Worm (Caenorhabditis elegans): ENCODE measurements around the gene ckb-3.

DNA sequence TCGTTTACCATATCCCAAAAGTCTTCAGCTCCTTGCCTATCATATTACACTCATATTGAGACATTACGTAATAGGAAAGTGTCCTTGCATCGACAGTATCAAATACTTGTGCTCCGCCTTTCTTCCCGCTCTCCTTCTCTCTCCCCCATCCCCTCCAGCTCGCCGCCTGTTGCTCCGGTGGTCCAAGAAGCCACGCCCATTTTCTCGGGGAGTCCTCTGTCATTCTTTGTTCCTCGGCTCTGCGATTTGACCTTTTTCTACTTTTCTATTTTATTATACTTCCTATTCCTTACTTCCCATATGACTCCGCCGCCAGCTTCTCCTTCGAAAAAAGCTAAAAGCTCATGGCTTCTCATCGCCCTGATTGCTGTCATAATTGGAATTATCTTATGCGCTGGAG is 14.3 kb upstream of the ckb-3 start, which contains the start of gene mnp-1:
- TF ChIP-seq ztf-11 (tag; optimal IDR thresholded peaks at IDR 0.05) (no peak), nhr-28 (tag; optimal IDR thresholded peaks at IDR 0.05) (no peak), elt-3 (tag; optimal IDR thresholded peaks at IDR 0.05) (no peak), ces-1 (GFP tag; optimal IDR thresholded peaks at IDR 0.05) (no peak), fos-1 (tag; optimal IDR thresholded peaks at IDR 0.05) (no peak), elt-2 (tag; optimal IDR thresholded peaks at IDR 0.05) (no peak), aly-2 (tag; optimal IDR thresholded peaks at IDR 0.05) (no peak), nhr-77 (tag; optimal IDR thresholded peaks at IDR 0.05) (no peak), nhr-85 (tag) (no peak), tbx-2 (tag; optimal IDR thresholded peaks at IDR 0.05) (no peak), ceh-82 (tag; optimal IDR thresholded peaks at IDR 0.05) (no peak)

Measured in whole organism, L1 larva.